Fruit fly (Drosophila melanogaster): ENCODE results near the gene Wdr81.

Wdr81 gene

dm6 chr2L:12055837-12056388 lies 35.2 kb upstream of the Wdr81 start, which contains the start of the genes JhI-21, RpL7-like and CG34164:
TSS of gene JhI-21 (minus strand) at chr2L:12056042.
TSS of gene RpL7-like (plus strand) at chr2L:12056326.
TSS of gene CG34164 (plus strand) at chr2L:12056348.
- TF ChIP-seq CG6163 (GFP tag; IDR thresholded peaks at IDR 0.05) (no peak; the same call in 2 of the 3 replicates), Eip78C (GFP tag) (peak; percentile 77), CG11294 (GFP tag; IDR thresholded peaks at IDR 0.05) (no peak), achi (GFP tag; optimal IDR thresholded peaks at IDR 0.05) (peak; percentile 44), CG16779 (tag; optimal IDR thresholded peaks at IDR 0.05) (peak; percentile 61), CG15336 (GFP tag; IDR thresholded peaks at IDR 0.05) (peak; percentile 50; the same call in 1 of the 2 replicates), esn (GFP tag; optimal IDR thresholded peaks at IDR 0.05) (peak; percentile 40), CG6792 (GFP tag; optimal IDR thresholded peaks at IDR 0.05) (peak; percentile 1), CG8119 (GFP tag; IDR thresholded peaks at IDR 0.05) (peak; percentile 49; the same call in 2 of the 3 replicates), CG4318 (GFP tag; optimal IDR thresholded peaks at IDR 0.05) (no peak), eg (GFP tag; IDR thresholded peaks at IDR 0.05) (no peak; the same call in 2 of the 3 replicates), CG6854 (GFP tag; optimal IDR thresholded peaks at IDR 0.05) (peak; percentile 61)

DNA sequence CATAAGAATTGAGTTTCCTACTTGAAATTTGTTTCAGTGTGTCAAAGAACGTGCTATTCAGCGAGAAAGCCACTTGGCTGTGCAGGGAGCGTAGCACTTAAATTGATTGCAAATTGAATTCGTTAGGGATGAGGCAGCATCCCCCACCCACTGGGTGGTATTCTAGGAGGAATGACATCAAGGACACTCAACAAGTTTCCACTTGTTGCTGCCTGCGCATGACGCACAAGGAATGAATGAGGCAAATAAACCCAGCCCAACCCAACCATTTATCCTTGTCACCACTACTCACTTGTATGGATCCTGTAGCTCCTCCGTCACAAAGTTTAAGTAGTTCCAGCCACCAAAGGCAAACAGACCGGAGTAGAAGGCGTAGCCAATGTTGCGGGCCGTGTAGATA lies 32.6 kb upstream of the Wdr81 start:
- TF ChIP-seq CG8632 (GFP tag; optimal IDR thresholded peaks at IDR 0.05) (no peak), cyc (GFP tag; optimal IDR thresholded peaks at IDR 0.05) (no peak), CG11762 (GFP tag; optimal IDR thresholded peaks at IDR 0.05; ENCODE audit: insufficient read depth) (no peak), fkh (GFP tag; optimal IDR thresholded peaks at IDR 0.05) (no peak), CG6808 (GFP tag; optimal IDR thresholded peaks at IDR 0.05) (no peak), Hr39 (GFP tag; optimal IDR thresholded peaks at IDR 0.05) (no peak), CG10631 (GFP tag; optimal IDR thresholded peaks at IDR 0.05) (no peak), esn (GFP tag; optimal IDR thresholded peaks at IDR 0.05) (no peak), CG11902 (GFP tag; optimal IDR thresholded peaks at IDR 0.05) (no peak), net (GFP tag; optimal IDR thresholded peaks at IDR 0.05) (no peak), Hr38 (GFP tag; optimal IDR thresholded peaks at IDR 0.05) (no peak), CG7368 (GFP tag; optimal IDR thresholded peaks at IDR 0.05) (no peak), fd85E (GFP tag; optimal IDR thresholded peaks at IDR 0.05) (no peak)

DNA sequence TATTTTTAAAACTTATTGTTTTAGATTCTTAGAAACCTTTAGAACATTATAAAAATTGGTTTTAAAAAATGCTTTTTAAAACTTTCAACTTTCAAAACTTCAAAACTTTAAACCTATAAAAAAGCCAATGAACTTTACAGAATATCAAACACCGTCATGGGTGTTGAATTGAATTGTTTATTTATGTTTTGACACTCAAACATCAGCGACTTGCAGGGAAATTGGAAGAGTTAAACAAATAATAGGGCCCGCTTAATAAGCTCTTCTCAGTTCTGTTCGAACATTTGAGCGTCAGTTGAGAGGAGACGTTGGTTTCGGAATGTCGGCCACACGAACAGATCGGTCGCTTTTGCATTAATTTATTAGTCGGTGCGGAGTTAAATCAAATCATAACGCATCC lies 28.4 kb upstream of the Wdr81 start, which contains the start of gene PLCXD:
PLCXD (plus strand) TSS at position 286 of the 400 bp plus-strand sequence.
- peak; percentile 32 for TF ChIP-seq fkh (GFP tag; optimal IDR thresholded peaks at IDR 0.05)
- no peak for TF ChIP-seq fd59A (GFP tag; optimal IDR thresholded peaks at IDR 0.05)

DNA sequence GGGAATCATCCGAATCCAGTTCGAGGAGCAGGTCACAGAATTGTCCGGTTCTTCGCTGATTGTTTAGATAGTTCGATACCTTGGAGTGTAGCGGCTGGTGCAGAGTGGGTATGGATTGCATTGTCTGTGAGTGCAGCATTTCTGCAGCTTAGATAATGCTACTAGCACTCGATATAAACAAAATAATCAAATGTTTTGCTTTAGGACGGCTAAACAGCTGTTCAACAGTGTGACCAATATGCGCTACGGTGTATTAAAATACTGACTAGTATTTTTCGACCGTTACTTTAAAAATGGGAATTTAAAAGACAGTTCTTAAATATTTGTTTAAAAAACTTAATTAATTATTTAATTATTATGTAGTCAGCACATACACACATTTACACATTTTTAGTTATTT lies 28.0 kb upstream of the Wdr81 start, which contains the start of gene Plzf:
Plzf (minus strand) TSS at position 196 of the 400 bp plus-strand sequence.
- TF ChIP-seq Hr4 (GFP tag; optimal IDR thresholded peaks at IDR 0.05) = no peak
- no peak for TF ChIP-seq fd59A (GFP tag; optimal IDR thresholded peaks at IDR 0.05)
- no peak for TF ChIP-seq CG11902 (GFP tag; optimal IDR thresholded peaks at IDR 0.05)
- no peak for TF ChIP-seq vri (GFP tag; optimal IDR thresholded peaks at IDR 0.05)
- no peak for TF ChIP-seq dac (GFP tag; optimal IDR thresholded peaks at IDR 0.05)
- TF ChIP-seq Sox102F (GFP tag; optimal IDR thresholded peaks at IDR 0.05) = no peak
- no peak for TF ChIP-seq CG9139 (GFP tag; optimal IDR thresholded peaks at IDR 0.05)
- TF ChIP-seq net (GFP tag; optimal IDR thresholded peaks at IDR 0.05) = no peak
- no peak for TF ChIP-seq CG11294 (GFP tag; IDR thresholded peaks at IDR 0.05)
- TF ChIP-seq CG6276 (GFP tag; optimal IDR thresholded peaks at IDR 0.05) = no peak
- TF ChIP-seq CG31627 (GFP tag; optimal IDR thresholded peaks at IDR 0.05) = no peak
- no peak for TF ChIP-seq CG11762 (GFP tag; optimal IDR thresholded peaks at IDR 0.05; ENCODE audit: insufficient read depth)

DNA sequence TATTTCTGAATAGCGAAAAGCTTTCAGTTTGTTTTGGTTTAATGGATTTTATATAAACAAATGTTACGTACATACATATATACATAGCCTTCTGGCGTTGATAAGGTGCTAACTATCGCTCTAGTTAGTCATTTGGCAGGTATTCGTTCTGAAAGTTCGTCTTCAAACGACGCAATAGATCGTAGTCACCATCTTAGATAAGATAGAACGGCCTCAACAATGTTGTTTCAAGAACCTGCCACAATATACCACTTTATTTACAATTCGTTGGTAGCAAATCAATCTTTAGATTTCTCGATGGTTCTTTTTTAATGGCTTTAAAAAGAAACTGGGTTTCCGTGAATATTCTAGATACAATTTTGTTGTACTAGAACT lies 26.1 kb upstream of the Wdr81 start:
- no peak for TF ChIP-seq CG3032 (tag; optimal IDR thresholded peaks at IDR 0.05)
- TF ChIP-seq Hr4 (GFP tag; optimal IDR thresholded peaks at IDR 0.05) = peak; percentile 30
- TF ChIP-seq eg (GFP tag; IDR thresholded peaks at IDR 0.05) = no peak
- no peak for TF ChIP-seq spab (GFP tag; optimal IDR thresholded peaks at IDR 0.05)
- TF ChIP-seq CG7368 (GFP tag; optimal IDR thresholded peaks at IDR 0.05) = no peak
